Worm (Caenorhabditis elegans): Measurements from ENCODE around the gene ngn-1.

DNA sequence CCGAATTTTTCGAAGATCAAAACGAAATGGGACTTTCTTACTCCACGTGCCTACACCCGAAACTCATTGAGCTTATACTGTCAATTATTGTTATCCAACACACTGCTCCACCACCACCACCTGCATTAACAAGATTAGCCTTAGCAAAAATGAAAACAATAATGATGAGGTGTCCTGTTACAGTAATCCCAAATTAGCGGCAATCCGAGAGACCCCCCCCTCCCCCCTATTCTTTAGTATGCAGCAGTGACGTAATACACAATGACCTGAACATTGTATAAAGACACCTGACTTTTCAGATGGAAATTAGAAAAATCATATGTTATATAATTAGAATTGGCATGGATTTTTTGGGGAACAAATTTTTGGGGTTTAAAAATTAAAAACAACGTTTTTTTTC is 6.9 kb upstream of the ngn-1 start:
- TF ChIP-seq W03F9.2 (tag; optimal IDR thresholded peaks at IDR 0.05) (no peak), him-1 (tag; optimal IDR thresholded peaks at IDR 0.05) (no peak), dao-5 (tag; optimal IDR thresholded peaks at IDR 0.05) (no peak)
